Fruit fly (Drosophila melanogaster) whole organism, pupa: ENCODE measurements around the gene CG1998.

Experiments used
- CG10348 ChIP-seq: fragments of 200-800 bp; sonication (Bioruptor generic); IDR thresholded peaks from 2 replicates; pipeline ENCODE4 v1.3.6; 2022; ENCODE audit warnings: missing biosample characterization, missing genetic modification characterization
- CG12605 ChIP-seq: fragments of 200-800 bp; sonication (Bioruptor generic); IDR thresholded peaks from 2 replicates; pipeline ENCODE4 v1.3.6; 2022; ENCODE audit warnings: missing biosample characterization, missing genetic modification characterization
- CG13204 ChIP-seq: fragments of 200-800 bp; sonication (Bioruptor generic); optimal IDR thresholded peaks from 2 replicates; lab custom pipeline; 2018; ENCODE audit warnings: missing biosample characterization, mild to moderate bottlenecking, missing genetic modification characterization, moderate library complexity
- CG14655 ChIP-seq: fragments of 200-800 bp; sonication (Bioruptor generic); optimal IDR thresholded peaks from 3 replicates; lab custom pipeline; 2017; ENCODE audit warnings: mild to moderate bottlenecking, missing biosample characterization, missing genetic modification reagents, missing genetic modification characterization
- CG15710 ChIP-seq: fragments of 200-800 bp; sonication (Bioruptor generic); optimal IDR thresholded peaks from 2 replicates; lab custom pipeline; 2018; ENCODE audit warnings: missing biosample characterization, mild to moderate bottlenecking, missing genetic modification characterization, moderate library complexity
- CG17806 ChIP-seq: fragments of 200-800 bp; sonication (Bioruptor generic); optimal IDR thresholded peaks from 2 replicates; lab custom pipeline; 2018; ENCODE audit warnings: missing biosample characterization, mild to moderate bottlenecking, missing genetic modification characterization, moderate library complexity
- CG32121 ChIP-seq: fragments of 200-800 bp; sonication (Bioruptor generic); IDR thresholded peaks from 2 replicates; pipeline ENCODE4 v1.3.6; 2022; ENCODE audit warnings: missing biosample characterization, missing genetic modification characterization
- CG34367 ChIP-seq: fragments of 200-800 bp; sonication (Bioruptor generic); optimal IDR thresholded peaks from 2 replicates; lab custom pipeline; 2018; ENCODE audit warnings: missing biosample characterization, mild to moderate bottlenecking, missing genetic modification characterization
- CG4496 ChIP-seq: fragments of 200-800 bp; sonication (Bioruptor generic); IDR thresholded peaks from 3 replicates; pipeline ENCODE4 v1.3.6; 2022; ENCODE audit warnings: missing biosample characterization, missing genetic modification characterization
- CG8159 ChIP-seq: fragments of 200-800 bp; sonication (Bioruptor generic); optimal IDR thresholded peaks from 3 replicates; lab custom pipeline; 2018; ENCODE audit warnings: missing biosample characterization, mild to moderate bottlenecking, missing genetic modification characterization, moderate library complexity
- CG8301 ChIP-seq: fragments of 200-800 bp; sonication (Bioruptor generic); optimal IDR thresholded peaks from 2 replicates; lab custom pipeline; 2018; ENCODE audit warnings: missing biosample characterization, mild to moderate bottlenecking, missing genetic modification characterization
- CG9948 ChIP-seq: fragments of 200-800 bp; sonication (Bioruptor generic); optimal IDR thresholded peaks from 2 replicates; lab custom pipeline; 2018; ENCODE audit warnings: missing biosample characterization, mild to moderate bottlenecking, missing genetic modification characterization, moderate library complexity
- D1 ChIP-seq: fragments of 200-800 bp; sonication (Bioruptor generic); optimal IDR thresholded peaks from 2 replicates; lab custom pipeline; 2018; ENCODE audit warnings: missing biosample characterization, mild to moderate bottlenecking, missing genetic modification characterization, moderate library complexity
- EcR ChIP-seq: fragments of 200-800 bp; sonication (Bioruptor generic); optimal IDR thresholded peaks from 3 replicates; lab custom pipeline; 2019; ENCODE audit warnings: missing biosample characterization, missing genetic modification characterization, mild to moderate bottlenecking, moderate library complexity, missing genetic modification reagents
- Ets98B ChIP-seq: fragments of 200-800 bp; sonication (Bioruptor generic); IDR thresholded peaks from 2 replicates; pipeline ENCODE4 v1.3.6; 2022; ENCODE audit warnings: missing biosample characterization, missing genetic modification characterization
- Pif1A ChIP-seq: fragments of 200-800 bp; sonication (Bioruptor generic); optimal IDR thresholded peaks from 3 replicates; lab custom pipeline; 2016; ENCODE audit warnings: missing biosample characterization, missing genetic modification characterization
- Pif1B ChIP-seq: fragments of 200-800 bp; sonication (Bioruptor generic); optimal IDR thresholded peaks from 3 replicates; lab custom pipeline; 2016; ENCODE audit warnings: missing biosample characterization, missing genetic modification characterization
- Snoo ChIP-seq: fragments of 200-800 bp; sonication (Bioruptor generic); optimal IDR thresholded peaks from 3 replicates; lab custom pipeline; 2017; ENCODE audit warnings: missing biosample characterization, mild to moderate bottlenecking, missing genetic modification characterization, inconsistent platforms
- fd96Ca ChIP-seq: fragments of 200-800 bp; sonication (Bioruptor generic); IDR thresholded peaks from 3 replicates; pipeline ENCODE4 v1.3.6; 2022; ENCODE audit warnings: missing biosample characterization, missing genetic modification characterization
- gl ChIP-seq: fragments of 200-800 bp; sonication (Bioruptor generic); optimal IDR thresholded peaks from 2 replicates; lab custom pipeline; 2018; ENCODE audit warnings: missing biosample characterization, mild to moderate bottlenecking, missing genetic modification characterization
- rn ChIP-seq: fragments of 200-800 bp; sonication (Bioruptor generic); IDR thresholded peaks from 2 replicates; pipeline ENCODE4 v1.3.6; 2022; ENCODE audit warnings: missing biosample characterization, missing genetic modification characterization

The CG1998 gene

dm6 chrX:13412941-13413613, at the start of gene CG1998, which contains the start of gene Set2:
Gene CG1998 (minus strand): TSS chrX:13413074.
Gene Set2 (plus strand): TSS chrX:13413242.
- TF ChIP-seq Ets98B (GFP tag; lab: Robert Waterston, UW) (peak; percentile 24; the same call in 1 of the 2 replicates), CG8159 (tag; lab: Kevin White, UChicago) (no peak)

dm6 chrX:13457563-13457962, 44.7 kb upstream of the CG1998 start, which contains the start of gene CG34324:
Gene CG34324 (minus strand): TSS chrX:13457663.
- TF ChIP-seq CG9948 (tag; lab: Kevin White, UChicago) (no peak), EcR (no peak), Snoo (no peak), CG8159 (tag; lab: Kevin White, UChicago) (no peak), CG4496 (GFP tag; lab: Robert Waterston, UW) (no peak), CG10348 (GFP tag; lab: Robert Waterston, UW) (no peak), CG14655 (GFP tag; lab: Kevin White, UChicago) (no peak), CG13204 (GFP tag; lab: Kevin White, UChicago) (no peak), fd96Ca (GFP tag; lab: Robert Waterston, UW) (no peak), Pif1A (no peak), CG8301 (no peak), D1 (tag; lab: Kevin White, UChicago) (no peak)

- TF ChIP-seq CG14655 (GFP tag; lab: Kevin White, UChicago) (peak; percentile 29), EcR (no peak)
- TF ChIP-seq, all 21 proteins: peak for 1
Observed at dm6 chrX:13450754-13451153, 37.9 kb upstream of the CG1998 start.

DNA sequence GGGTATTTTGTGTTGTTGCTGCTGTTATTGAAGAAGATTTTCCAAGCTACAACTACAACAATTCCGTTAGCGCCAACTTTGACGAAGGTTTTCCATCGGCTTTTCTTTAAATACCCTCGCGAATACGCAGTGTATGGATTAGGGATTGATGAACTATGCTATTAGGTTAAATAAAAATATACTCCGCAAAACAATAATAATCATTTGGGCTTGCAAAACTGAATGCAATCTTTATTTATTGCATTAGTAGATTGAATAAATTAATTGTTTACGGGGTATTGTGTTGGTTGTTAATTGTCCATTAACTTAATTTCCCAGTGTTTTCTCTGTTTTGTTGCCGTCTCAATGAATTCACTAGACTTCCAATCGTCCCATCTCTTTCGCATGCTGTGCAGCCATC, 34.6 kb upstream of the CG1998 start:
- TF ChIP-seq CG10348 (GFP tag; lab: Robert Waterston, UW) (no peak), CG17806 (tag; lab: Kevin White, UChicago) (no peak), CG13204 (GFP tag; lab: Kevin White, UChicago) (no peak), CG8159 (tag; lab: Kevin White, UChicago) (no peak), gl (tag; lab: Kevin White, UChicago) (no peak), CG15710 (tag; lab: Kevin White, UChicago) (no peak), Ets98B (GFP tag; lab: Robert Waterston, UW) (peak; percentile 30; the same call in 1 of the 2 replicates), CG32121 (GFP tag; lab: Robert Waterston, UW) (0 out of 2 replicates have a peak, but pooled peaks have one; percentile 10)

DNA sequence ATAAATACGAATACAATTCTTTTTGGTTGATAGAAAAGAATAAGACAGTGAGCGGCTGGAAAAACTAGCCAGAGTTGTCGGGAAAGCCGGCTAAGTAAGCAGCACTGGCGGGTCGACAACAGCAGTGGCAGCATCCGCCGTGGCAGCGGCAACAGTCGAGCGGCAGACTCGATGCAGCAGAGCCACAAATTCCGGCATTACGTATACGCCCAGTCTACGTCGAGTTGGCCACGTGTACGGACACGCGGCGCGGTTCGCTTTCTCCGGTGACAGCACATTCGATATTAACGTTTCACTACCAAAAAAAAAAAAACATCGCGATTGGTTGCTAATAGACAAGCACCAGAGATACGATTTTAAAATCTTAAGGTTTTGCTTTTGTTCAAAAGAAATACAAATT, 32.8 kb upstream of the CG1998 start, which contains the start of gene Neto:
Gene Neto, plus strand, starts transcription at position 209 of the 400 bp plus-strand sequence.
- no peak for TF ChIP-seq CG8159 (tag; lab: Kevin White, UChicago)
- TF ChIP-seq CG4496 (GFP tag; lab: Robert Waterston, UW), result 0 out of 3 replicates have a peak, but pooled peaks have one; percentile 10

DNA sequence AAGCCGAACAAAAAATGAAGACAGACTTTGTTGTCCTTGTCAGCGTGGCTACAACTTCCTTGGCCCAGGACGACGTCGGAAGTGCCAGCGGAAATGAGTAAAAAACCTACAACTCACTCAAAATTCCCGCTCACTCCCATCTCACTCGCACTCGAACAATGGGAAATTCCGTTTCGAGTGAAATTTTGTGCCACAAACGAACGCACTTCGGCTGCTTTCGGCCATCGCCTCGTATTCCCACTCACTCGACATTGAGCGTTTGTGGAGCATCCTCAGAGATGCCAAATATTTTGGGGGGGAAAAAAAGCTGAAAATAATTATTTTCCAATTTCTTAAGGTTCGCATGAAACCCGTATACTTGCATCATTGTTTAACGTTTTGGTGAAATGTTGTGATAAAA, 31.8 kb upstream of the CG1998 start:
- TF ChIP-seq EcR (no peak), Snoo (no peak), CG13204 (GFP tag; lab: Kevin White, UChicago) (no peak)

- TF ChIP-seq CG12605 (GFP tag; lab: Robert Waterston, UW), result no peak
- no peak for TF ChIP-seq Snoo
- TF ChIP-seq CG15710 (tag; lab: Kevin White, UChicago), result no peak
- no peak for TF ChIP-seq EcR
- TF ChIP-seq Pif1B, result no peak
Observed at dm6 chrX:13434065-13434464, 21.2 kb upstream of the CG1998 start.

- TF ChIP-seq EcR (no peak), CG34367 (tag; lab: Kevin White, UChicago) (no peak), CG14655 (GFP tag; lab: Kevin White, UChicago) (no peak), rn (GFP tag; lab: Robert Waterston, UW) (no peak), D1 (tag; lab: Kevin White, UChicago) (no peak), CG10348 (GFP tag; lab: Robert Waterston, UW) (no peak), CG8301 (no peak), gl (tag; lab: Kevin White, UChicago) (no peak), fd96Ca (GFP tag; lab: Robert Waterston, UW) (no peak), CG15710 (tag; lab: Kevin White, UChicago) (no peak), CG17806 (tag; lab: Kevin White, UChicago) (no peak), CG12605 (GFP tag; lab: Robert Waterston, UW) (no peak), Pif1B (no peak), CG13204 (GFP tag; lab: Kevin White, UChicago) (no peak), Snoo (no peak), Ets98B (GFP tag; lab: Robert Waterston, UW) (no peak)
Observed at dm6 chrX:13421059-13421458, 8.2 kb upstream of the CG1998 start.
